Worm (Caenorhabditis elegans) whole organism, late embryonic: Measurements from ENCODE around the gene M163.1.

Source experiments
- C38D4.7 ChIP-seq: fragments of 200-800 bp; sonication (Bioruptor generic); optimal IDR thresholded peaks from 2 replicates; lab custom pipeline; 2018; ENCODE audit warnings: mild to moderate bottlenecking, missing genetic modification characterization, moderate library complexity, missing compliant biosample characterization
- ama-1 ChIP-seq: fragments of 150-350 bp; optimal IDR thresholded peaks from 2 replicates; lab custom pipeline; 2014
- ceh-22 ChIP-seq: sonication (generic microtip); optimal IDR thresholded peaks from 2 replicates; lab custom pipeline; 2017; ENCODE audit warnings: missing biosample characterization, missing genetic modification characterization
- ceh-45 ChIP-seq: fragments of 200-800 bp; sonication (Bioruptor generic); IDR thresholded peaks from 2 replicates; pipeline ENCODE4 v1.3.6; 2022; ENCODE audit warnings: missing genetic modification reagents, missing genetic modification characterization, missing compliant biosample characterization
- fkh-10 ChIP-seq: fragments of 150-350 bp; optimal IDR thresholded peaks from 2 replicates; lab custom pipeline; 2014; ENCODE audit warnings: missing biosample characterization, missing genetic modification reagents, missing genetic modification characterization
- madf-2 ChIP-seq: sonication (generic microtip); optimal IDR thresholded peaks from 2 replicates; lab custom pipeline; 2017; ENCODE audit warnings: missing genetic modification characterization, missing compliant biosample characterization
- nhr-11 ChIP-seq: fragments of 150-350 bp; optimal IDR thresholded peaks from 2 replicates; lab custom pipeline; 2014; ENCODE audit warnings: missing biosample characterization, missing genetic modification characterization
- pat-9 ChIP-seq: fragments of 200-800 bp; sonication (Bioruptor generic); optimal IDR thresholded peaks from 2 replicates; lab custom pipeline; 2018; ENCODE audit warnings: mild to moderate bottlenecking, missing genetic modification characterization, moderate library complexity, missing compliant biosample characterization
- pha-4 ChIP-seq: fragments of 150-350 bp; optimal IDR thresholded peaks from 2 replicates; lab custom pipeline; 2018; ENCODE audit warnings: missing biosample characterization, missing genetic modification reagents, missing genetic modification characterization
- pqm-1 ChIP-seq: sonication (generic microtip); optimal IDR thresholded peaks from 2 replicates; lab custom pipeline; 2016; ENCODE audit warnings: missing genetic modification characterization, missing compliant biosample characterization
- ref-2 ChIP-seq: sonication (generic microtip); optimal IDR thresholded peaks from 2 replicates; lab custom pipeline; 2016; ENCODE audit warnings: missing genetic modification characterization, missing compliant biosample characterization
- sdc-2 ChIP-seq: sonication (generic microtip); optimal IDR thresholded peaks from 2 replicates; lab custom pipeline; 2016; ENCODE audit warnings: missing genotype, missing genetic modification characterization, missing compliant biosample characterization
- sox-4 ChIP-seq: sonication (generic microtip); optimal IDR thresholded peaks from 2 replicates; lab custom pipeline; 2017; ENCODE audit warnings: mild to moderate bottlenecking, missing genetic modification characterization, inconsistent platforms, missing compliant biosample characterization
- unc-55 ChIP-seq: sonication (generic microtip); optimal IDR thresholded peaks from 2 replicates; lab custom pipeline; 2017; ENCODE audit warnings: missing biosample characterization, missing genetic modification reagents, missing genetic modification characterization

DNA sequence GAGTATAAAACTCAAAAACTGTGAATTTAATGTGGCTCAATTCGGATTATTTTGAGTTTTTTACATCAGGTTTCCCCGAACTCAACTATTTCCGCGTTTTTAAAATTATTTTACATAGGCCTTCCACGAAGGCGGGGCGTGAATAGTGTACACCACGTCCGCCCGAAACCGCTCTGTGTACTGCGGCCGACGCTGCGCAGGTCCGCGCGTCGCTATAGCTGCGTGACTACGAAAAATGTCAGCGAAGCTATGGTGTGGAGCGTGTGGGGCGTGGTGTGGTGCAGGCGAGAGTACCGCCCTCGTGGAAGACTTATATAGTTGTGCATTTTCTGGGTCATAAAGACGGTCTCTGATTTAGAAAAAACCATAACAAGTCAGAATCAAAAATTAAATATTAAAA is 14.2 kb upstream of the M163.1 start:
- no peak for TF ChIP-seq ref-2 (tag; lab: Kevin White, UChicago)
- no peak for TF ChIP-seq sox-4 (tag; lab: Kevin White, UChicago)
- TF ChIP-seq ama-1 = no peak
- no peak for TF ChIP-seq nhr-11 (tag; lab: Kevin White, UChicago)
- TF ChIP-seq C38D4.7 (GFP tag; lab: Kevin White, UChicago) = no peak
- no peak for TF ChIP-seq unc-55 (GFP tag; lab: Kevin White, UChicago)
- TF ChIP-seq sdc-2 (tag; lab: Kevin White, UChicago) = no peak
- TF ChIP-seq pat-9 = no peak
- no peak for TF ChIP-seq ceh-22
- TF ChIP-seq fkh-10 = no peak
- TF ChIP-seq pha-4 (tag; lab: Kevin White, UChicago) = no peak
- TF ChIP-seq pqm-1 = no peak
- no peak for TF ChIP-seq ceh-45 (GFP tag; lab: Robert Waterston, UW)
- no peak for TF ChIP-seq madf-2 (tag; lab: Kevin White, UChicago)
